Worm (Caenorhabditis elegans): ENCODE data around the gene dos-1.

The dos-1 gene

DNA sequence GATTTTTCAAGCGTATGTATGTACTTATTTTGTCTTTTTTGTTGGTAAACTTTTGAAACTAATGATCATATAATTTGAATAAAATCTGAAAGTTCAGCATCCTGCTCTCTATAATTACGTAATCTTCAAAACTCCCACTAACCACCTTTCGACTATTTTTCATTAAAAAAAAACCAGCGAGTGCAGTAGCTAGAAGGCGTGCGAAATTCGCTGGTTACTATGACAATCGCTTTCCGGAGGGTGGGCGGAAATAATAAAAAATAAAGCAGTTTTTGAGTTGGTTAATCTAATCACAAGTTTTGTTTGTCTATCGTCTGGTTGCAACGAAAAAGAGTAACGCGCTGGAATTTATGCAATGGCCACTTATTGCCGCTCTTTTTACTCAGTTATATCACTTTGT is 51.0 kb downstream of the dos-1 start, which contains the start of gene irld-34:
TSS of gene irld-34 (plus strand) at position 301 of the 400 bp plus-strand sequence.
- TF ChIP-seq jun-1 (tag; optimal IDR thresholded peaks at IDR 0.05) (no peak), ceh-32 (tag; optimal IDR thresholded peaks at IDR 0.05; ENCODE audit: poor library complexity) (no peak), nhr-6 (tag; optimal IDR thresholded peaks at IDR 0.05) (no peak), mes-2 (tag; optimal IDR thresholded peaks at IDR 0.05; ENCODE audit: poor library complexity, severe bottlenecking) (no peak), ceh-82 (tag; optimal IDR thresholded peaks at IDR 0.05) (no peak), dmd-9 (GFP tag; IDR thresholded peaks at IDR 0.05) (no peak), ztf-11 (tag; optimal IDR thresholded peaks at IDR 0.05) (no peak), rbr-2 (tag; optimal IDR thresholded peaks at IDR 0.05) (no peak), vab-7 (GFP tag; IDR thresholded peaks at IDR 0.05) (no peak), nhr-25 (tag; optimal IDR thresholded peaks at IDR 0.05; ENCODE audit: borderline replicate concordance, insufficient read depth) (no peak), madf-9 (GFP tag; conservative IDR thresholded peaks at IDR 0.05) (no peak), F44E2.7 (GFP tag; IDR thresholded peaks at IDR 0.05) (no peak), nhr-10 (tag; optimal IDR thresholded peaks at IDR 0.05) (no peak), nhr-11 (tag; optimal IDR thresholded peaks at IDR 0.05) (no peak)

All from whole organism, L4 larva.